Worm (Caenorhabditis elegans) whole organism, L4 larva: ENCODE data around the gene nhr-30.

Source experiments
- T20F7.1 ChIP-seq: fragments of 200-800 bp; sonication (Bioruptor generic); optimal IDR thresholded peaks from 2 replicates; lab custom pipeline; 2018; ENCODE audit warnings: mild to moderate bottlenecking, missing genetic modification characterization, missing compliant biosample characterization
- gei-8 ChIP-seq: fragments of 200-800 bp; sonication (Bioruptor generic); optimal IDR thresholded peaks from 2 replicates; lab custom pipeline; 2018; ENCODE audit warnings: mild to moderate bottlenecking, missing genetic modification characterization, missing compliant biosample characterization
- jun-1 ChIP-seq: fragments of 150-350 bp; optimal IDR thresholded peaks from 2 replicates; lab custom pipeline; 2014; ENCODE audit warnings: missing biosample characterization, missing genetic modification reagents, missing genetic modification characterization
- lsy-2 ChIP-seq, 2 experiments: fragments of 150-350 bp in 1 of 2; sonication (generic microtip) in 1 of 2; optimal IDR thresholded peaks; 2 replicates each; lab custom pipeline; 2014 to 2017; ENCODE audit warnings: missing biosample characterization in 2 of 2, missing genetic modification characterization in 2 of 2
- mxl-2 ChIP-seq: fragments of 200-800 bp; sonication (Bioruptor generic); conservative IDR thresholded peaks from 2 replicates; pipeline ENCODE4 v1.3.6; 2022; ENCODE audit warnings: missing genetic modification reagents, missing genetic modification characterization, missing compliant biosample characterization
- nhr-237 ChIP-seq: sonication (generic microtip); optimal IDR thresholded peaks from 2 replicates; lab custom pipeline; 2017; ENCODE audit warnings: missing biosample characterization, missing genetic modification characterization

DNA sequence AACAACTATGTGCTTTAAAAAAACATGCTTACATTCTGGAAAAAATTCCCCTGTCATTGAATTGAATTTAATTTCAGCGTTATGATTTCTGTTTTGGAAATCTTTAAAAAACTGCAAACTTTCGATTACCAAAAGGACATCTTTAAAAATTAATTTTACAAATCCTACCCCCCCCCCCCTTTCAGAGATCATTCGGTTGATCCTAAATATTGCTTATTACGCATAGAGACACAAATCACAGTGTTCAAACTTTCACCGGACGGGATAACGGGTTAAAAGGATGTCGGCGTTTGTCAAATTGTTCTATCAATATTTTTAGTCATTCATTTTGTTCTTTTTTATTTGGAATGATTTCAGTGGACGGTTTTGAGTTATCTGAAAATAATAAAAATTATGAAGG lies 11.7 kb upstream of the nhr-30 start, which contains the start of gene C25E10.4:
- TF ChIP-seq jun-1 (tag; lab: Kevin White, UChicago) (no peak), lsy-2 (tag; optimal IDR thresholded peaks at IDR 0.05; lab: Kevin White, UChicago) (no peak), T20F7.1 (GFP tag; lab: Kevin White, UChicago) (no peak), nhr-237 (tag; lab: Kevin White, UChicago) (no peak), gei-8 (GFP tag; lab: Kevin White, UChicago) (no peak), mxl-2 (GFP tag; lab: Robert Waterston, UW) (no peak)
